Worm (Caenorhabditis elegans): ENCODE results near the gene glb-33.

- TF ChIP-seq ztf-29 (GFP tag; IDR thresholded peaks at IDR 0.05): no peak
- no peak for TF ChIP-seq flt-1 (GFP tag; IDR thresholded peaks at IDR 0.05)
- no peak for TF ChIP-seq tab-1 (GFP tag; IDR thresholded peaks at IDR 0.05)
- TF ChIP-seq ztf-23 (GFP tag; IDR thresholded peaks at IDR 0.05): no peak
These were observed 2.1 kb upstream of the glb-33 start for ce11 chrV:1349802-1350201.

Measured in whole organism, midembryonic.